Fruit fly (Drosophila melanogaster) whole organism, wandering third instar larva: ENCODE data around the gene NimC4.
A peak's percentile ranks its signal among the peaks of the same experiment; 100 is the strongest.

Experiments
- Abd-B ChIP-seq: fragments of >200 bp; optimal IDR thresholded peaks from 2 replicates; lab custom pipeline; 2017; ENCODE audit warnings: missing biosample characterization, missing genetic modification characterization
- CG32264 ChIP-seq: fragments of 200-800 bp; sonication (Bioruptor generic); optimal IDR thresholded peaks from 2 replicates; lab custom pipeline; 2016; ENCODE audit warnings: missing biosample characterization, missing genetic modification characterization
- CG9705 ChIP-seq: fragments of 200-800 bp; sonication (Bioruptor generic); optimal IDR thresholded peaks from 2 replicates; lab custom pipeline; 2018; ENCODE audit warnings: missing biosample characterization, mild to moderate bottlenecking, missing genetic modification characterization
- CrebA ChIP-seq: fragments of 200-800 bp; sonication (Bioruptor generic); optimal IDR thresholded peaks from 2 replicates; lab custom pipeline; 2016; ENCODE audit warnings: missing biosample characterization, mild to moderate bottlenecking, missing genetic modification characterization, borderline replicate concordance
- Dfd ChIP-seq: fragments of >200 bp; optimal IDR thresholded peaks from 2 replicates; lab custom pipeline; 2017; ENCODE audit warnings: missing biosample characterization, missing genetic modification characterization
- Dif ChIP-seq: fragments of 200-275, 200-300 bp; sonication (Bioruptor generic); optimal IDR thresholded peaks from 2 replicates; lab custom pipeline; 2018; ENCODE audit warnings: missing biosample characterization, missing genetic modification characterization; ENCODE audit not compliant: partially characterized antibody
- HLH106 ChIP-seq: fragments of 200-800 bp; optimal IDR thresholded peaks from 3 replicates; lab custom pipeline; 2019; ENCODE audit warnings: missing biosample characterization, mild to moderate bottlenecking, missing genetic modification characterization, moderate library complexity
- Hnf4 ChIP-seq: fragments of 200-800 bp; sonication (Bioruptor generic); optimal IDR thresholded peaks from 2 replicates; lab custom pipeline; 2016; ENCODE audit warnings: missing biosample characterization, mild to moderate bottlenecking, missing genetic modification characterization
- Jra ChIP-seq: sonication (Bioruptor generic); optimal IDR thresholded peaks from 2 replicates; lab custom pipeline; 2016; ENCODE audit warnings: missing biosample characterization, missing genetic modification characterization
- Myc ChIP-seq: fragments of >200 bp; optimal IDR thresholded peaks from 2 replicates; lab custom pipeline; 2017
- N ChIP-seq: fragments of >200 bp; optimal IDR thresholded peaks from 2 replicates; lab custom pipeline; 2018; ENCODE audit warnings: missing biosample characterization, missing external identifiers, missing genetic modification characterization
- OdsH ChIP-seq: fragments of 200-800 bp; sonication (Bioruptor generic); optimal IDR thresholded peaks from 2 replicates; lab custom pipeline; 2016; ENCODE audit warnings: missing biosample characterization, mild to moderate bottlenecking, missing genetic modification characterization
- Vsx2 ChIP-seq: fragments of 200-300, 225-300 bp; sonication (Bioruptor generic); optimal IDR thresholded peaks from 2 replicates; lab custom pipeline; 2018; ENCODE audit warnings: missing biosample characterization, missing genetic modification characterization; ENCODE audit not compliant: partially characterized antibody
- brk ChIP-seq: fragments of 200-800 bp; sonication (Bioruptor generic); optimal IDR thresholded peaks from 2 replicates; lab custom pipeline; 2016; ENCODE audit warnings: missing biosample characterization, mild to moderate bottlenecking, missing genetic modification characterization
- dl ChIP-seq, 2 experiments: fragments of 175-275, 200-275 bp in 1 of 2; fragments of 200-275 bp in 1 of 2; sonication (Bioruptor generic); optimal IDR thresholded peaks; lab custom pipeline; 2018; ENCODE audit warnings: mild to moderate bottlenecking in 2 of 2, missing biosample characterization in 2 of 2, missing genetic modification characterization in 2 of 2, moderate library complexity in 2 of 2; ENCODE audit not compliant: partially characterized antibody in 2 of 2, insufficient read depth in 1 of 2
- dmrt93B ChIP-seq: fragments of 200-800 bp; sonication (Bioruptor generic); optimal IDR thresholded peaks from 2 replicates; lab custom pipeline; 2018; ENCODE audit warnings: missing biosample characterization, mild to moderate bottlenecking, missing genetic modification characterization
- dsf ChIP-seq: sonication (Bioruptor generic); optimal IDR thresholded peaks from 2 replicates; lab custom pipeline; 2016; ENCODE audit warnings: missing biosample characterization, missing genetic modification characterization, borderline replicate concordance
- ey ChIP-seq: fragments of 200-800 bp; sonication (Bioruptor generic); optimal IDR thresholded peaks from 2 replicates; lab custom pipeline; 2016; ENCODE audit warnings: missing biosample characterization, missing genetic modification characterization
- foxo ChIP-seq, 2 experiments: fragments of 200-800 bp; sonication (Bioruptor generic); optimal IDR thresholded peaks; 2 replicates in 1 of 2; 3 replicates in 1 of 2; lab custom pipeline; 2016 to 2017; ENCODE audit warnings: missing biosample characterization in 2 of 2, missing genetic modification characterization in 2 of 2
- fru ChIP-seq: fragments of 200-800 bp; sonication (Bioruptor generic); optimal IDR thresholded peaks from 3 replicates; lab custom pipeline; 2016; ENCODE audit warnings: missing biosample characterization, mild to moderate bottlenecking, missing genetic modification characterization
- h ChIP-seq: fragments of 200-800 bp; sonication (Bioruptor generic); optimal IDR thresholded peaks from 3 replicates; lab custom pipeline; 2016; ENCODE audit warnings: missing biosample characterization, mild to moderate bottlenecking, missing genetic modification characterization
- lola ChIP-seq: fragments of >200 bp; optimal IDR thresholded peaks from 2 replicates; lab custom pipeline; 2017; ENCODE audit warnings: missing biosample characterization, missing genetic modification characterization
- pan ChIP-seq: fragments of >200 bp; optimal IDR thresholded peaks from 2 replicates; lab custom pipeline; 2017
- psq ChIP-seq: fragments of 200-800 bp; sonication (Bioruptor generic); optimal IDR thresholded peaks from 3 replicates; lab custom pipeline; 2017; ENCODE audit warnings: missing biosample characterization, mild to moderate bottlenecking, missing genetic modification characterization, moderate library complexity
- rgr ChIP-seq: fragments of 200-800 bp; sonication (Bioruptor generic); optimal IDR thresholded peaks from 3 replicates; lab custom pipeline; 2016; ENCODE audit warnings: missing biosample characterization, mild to moderate bottlenecking, missing genetic modification characterization
- sage ChIP-seq: fragments of 200-800 bp; sonication (Bioruptor generic); optimal IDR thresholded peaks from 2 replicates; lab custom pipeline; 2016; ENCODE audit warnings: missing biosample characterization, mild to moderate bottlenecking, missing genetic modification characterization
- sv ChIP-seq: fragments of 200-800 bp; sonication (Bioruptor generic); optimal IDR thresholded peaks from 3 replicates; lab custom pipeline; 2016; ENCODE audit warnings: missing biosample characterization, missing genetic modification characterization
- usp ChIP-seq: fragments of >200 bp; optimal IDR thresholded peaks from 2 replicates; lab custom pipeline; 2017; ENCODE audit warnings: missing biosample characterization, missing genetic modification characterization
- woc ChIP-seq: sonication (Bioruptor generic); optimal IDR thresholded peaks from 2 replicates; lab custom pipeline; 2016; ENCODE audit warnings: missing biosample characterization, mild to moderate bottlenecking, missing genetic modification characterization

NimC4 gene

dm6 chr2L:14010410-14010809, 37.0 kb upstream of the NimC4 start:
- TF ChIP-seq Hnf4 (peak; percentile 40), CrebA (GFP tag; lab: Kevin White, UChicago) (peak; percentile 21), N (no peak)

- TF ChIP-seq OdsH (GFP tag; lab: Kevin White, UChicago) (peak; percentile 38), HLH106 (peak; percentile 56), dl (GFP tag; optimal IDR thresholded peaks at IDR 0.05; lab: Kevin White, UChicago; ENCODE audit: insufficient read depth in 1 of 2, partially characterized antibody in 2 of 2) (no peak), foxo (GFP tag; optimal IDR thresholded peaks at IDR 0.05; lab: Kevin White, UChicago) (peak in 1 of 2 experiments; percentile 51), h (GFP tag; lab: Kevin White, UChicago) (peak; percentile 62), Hnf4 (peak; percentile 14), rgr (peak; percentile 31), fru (GFP tag; lab: Kevin White, UChicago) (peak; percentile 24), Myc (no peak), woc (GFP tag; lab: Kevin White, UChicago) (peak; percentile 76), CrebA (GFP tag; lab: Kevin White, UChicago) (no peak), lola (GFP tag; lab: Kevin White, UChicago) (no peak), brk (GFP tag; lab: Kevin White, UChicago) (peak; percentile 61), sage (peak; percentile 35), Vsx2 (GFP tag; lab: Kevin White, UChicago) (no peak), ey (no peak)
Measured at dm6 chr2L:14011591-14012303, 35.6 kb upstream of the NimC4 start.

dm6 chr2L:14012304-14013054, 34.9 kb upstream of the NimC4 start, which contains the start of gene bgm:
Gene bgm (plus strand): TSS chr2L:14013004.
- no peak for TF ChIP-seq pan (lab: Kevin White, UChicago)
- TF ChIP-seq brk (GFP tag; lab: Kevin White, UChicago) = no peak
- no peak for TF ChIP-seq Dif
- TF ChIP-seq CG32264 = no peak
- no peak for TF ChIP-seq Abd-B (GFP tag; lab: Kevin White, UChicago)
- no peak for TF ChIP-seq OdsH (GFP tag; lab: Kevin White, UChicago)
- no peak for TF ChIP-seq rgr

- no peak for TF ChIP-seq pan (lab: Kevin White, UChicago)
- TF ChIP-seq h (GFP tag; lab: Kevin White, UChicago) = peak; percentile 59
- TF ChIP-seq, all 38 proteins: peak for 1
Measured at dm6 chr2L:14013478-14013877, 33.9 kb upstream of the NimC4 start.

dm6 chr2L:14015109-14015508, 32.3 kb upstream of the NimC4 start:
- TF ChIP-seq Dfd (GFP tag; lab: Kevin White, UChicago) = no peak
- TF ChIP-seq sv (GFP tag; lab: Kevin White, UChicago) = no peak
- TF ChIP-seq psq = no peak
- TF ChIP-seq fru (GFP tag; lab: Kevin White, UChicago) = no peak
- TF ChIP-seq dsf = no peak
- no peak for TF ChIP-seq h (GFP tag; lab: Kevin White, UChicago)
- no peak for TF ChIP-seq dmrt93B (GFP tag; lab: Kevin White, UChicago)
- TF ChIP-seq N = no peak
- no peak for TF ChIP-seq CG9705 (GFP tag; lab: Kevin White, UChicago)
- TF ChIP-seq foxo (GFP tag; optimal IDR thresholded peaks at IDR 0.05; lab: Kevin White, UChicago) = no peak
- no peak for TF ChIP-seq Jra (GFP tag; lab: Kevin White, UChicago)
- TF ChIP-seq brk (GFP tag; lab: Kevin White, UChicago) = no peak
- TF ChIP-seq Hnf4 = no peak
- TF ChIP-seq usp = no peak
- no peak for TF ChIP-seq sage
- no peak for TF ChIP-seq rgr
- no peak for TF ChIP-seq ey
